Worm (Caenorhabditis elegans) whole organism, young adult: ENCODE measurements around the gene acr-20.

Experiments
- B0019.2 ChIP-seq: fragments of 200-800 bp; sonication (Bioruptor generic); conservative IDR thresholded peaks from 2 replicates; pipeline ENCODE4 v1.3.6; 2022; ENCODE audit warnings: missing genetic modification reagents, missing genetic modification characterization, missing compliant biosample characterization
- B0035.1 ChIP-seq: sonication (generic microtip); optimal IDR thresholded peaks from 2 replicates; lab custom pipeline; 2016; ENCODE audit warnings: missing genetic modification characterization, mild to moderate bottlenecking, missing compliant biosample characterization, missing genotype, missing genetic modification reagents
- D2030.7 ChIP-seq: fragments of 200-800 bp; sonication (Bioruptor generic); IDR thresholded peaks from 2 replicates; pipeline ENCODE4 v1.3.6; 2022; ENCODE audit warnings: missing genetic modification reagents, missing genetic modification characterization, missing compliant biosample characterization
- F22D6.2 ChIP-seq: sonication (generic microtip); optimal IDR thresholded peaks from 2 replicates; lab custom pipeline; 2016; ENCODE audit warnings: mild to moderate bottlenecking, missing genetic modification characterization, missing compliant biosample characterization
- F55B11.4 ChIP-seq: sonication (generic microtip); optimal IDR thresholded peaks from 2 replicates; lab custom pipeline; 2016; ENCODE audit warnings: missing compliant biosample characterization, missing genetic modification characterization, borderline replicate concordance; ENCODE audit not compliant: insufficient read depth
- F57C9.4 ChIP-seq: sonication (generic microtip); optimal IDR thresholded peaks from 2 replicates; lab custom pipeline; 2017; ENCODE audit warnings: mild to moderate bottlenecking, missing genetic modification characterization, missing compliant biosample characterization
- K12H6.12 ChIP-seq: fragments of 200-800 bp; sonication (Bioruptor generic); optimal IDR thresholded peaks from 2 replicates; lab custom pipeline; 2018; ENCODE audit warnings: mild to moderate bottlenecking, missing genetic modification characterization, missing compliant biosample characterization
- T07F8.4 ChIP-seq: sonication (generic microtip); optimal IDR thresholded peaks from 2 replicates; lab custom pipeline; 2016; ENCODE audit warnings: mild to moderate bottlenecking, missing genetic modification characterization, moderate library complexity, missing compliant biosample characterization
- Y67H2A.10 ChIP-seq: fragments of 200-800 bp; sonication (Bioruptor generic); conservative IDR thresholded peaks from 2 replicates; pipeline ENCODE4 v1.3.6; 2022; ENCODE audit warnings: missing genetic modification reagents, missing genetic modification characterization, missing compliant biosample characterization
- ama-1 ChIP-seq, 3 experiments: fragments of 150-350 bp in 1 of 3; sonication (generic microtip) in 2 of 3; optimal IDR thresholded peaks; 2 replicates each; lab custom pipeline; 2014 to 2018; ENCODE audit warnings: missing biosample characterization in 2 of 3, missing genetic modification characterization in 2 of 3, missing genetic modification reagents in 2 of 3
- aptf-2 ChIP-seq: fragments of 200-800 bp; sonication (Bioruptor generic); conservative IDR thresholded peaks from 2 replicates; pipeline ENCODE4 v1.3.6; 2022; ENCODE audit warnings: missing genetic modification reagents, missing genetic modification characterization, missing compliant biosample characterization
- atf-7 ChIP-seq: sonication (generic microtip); optimal IDR thresholded peaks from 2 replicates; lab custom pipeline; 2017; ENCODE audit warnings: mild to moderate bottlenecking, missing genetic modification characterization, missing compliant biosample characterization
- athp-1 ChIP-seq: sonication (generic microtip); optimal IDR thresholded peaks from 2 replicates; lab custom pipeline; 2017; ENCODE audit warnings: mild to moderate bottlenecking, missing genetic modification characterization, missing compliant biosample characterization
- attf-3 ChIP-seq: fragments of 200-800 bp; sonication (Bioruptor generic); conservative IDR thresholded peaks from 2 replicates; pipeline ENCODE4 v1.3.6; 2022; ENCODE audit warnings: missing genetic modification reagents, missing genetic modification characterization, missing compliant biosample characterization
- attf-6 ChIP-seq: fragments of 200-800 bp; sonication (Bioruptor generic); IDR thresholded peaks from 2 replicates; pipeline ENCODE4 v1.3.6; 2022; ENCODE audit warnings: missing genetic modification reagents, missing genetic modification characterization, missing compliant biosample characterization
- ceh-40 ChIP-seq: fragments of 200-800 bp; sonication (Bioruptor generic); IDR thresholded peaks from 2 replicates; pipeline ENCODE4 v1.3.6; 2022; ENCODE audit warnings: missing genetic modification characterization, missing compliant biosample characterization
- ceh-91 ChIP-seq: fragments of 200-800 bp; sonication (Bioruptor generic); IDR thresholded peaks from 2 replicates; pipeline ENCODE4 v1.3.6; 2022; ENCODE audit warnings: missing genetic modification reagents, missing genetic modification characterization, missing compliant biosample characterization
- chd-7 ChIP-seq: sonication (generic microtip); optimal IDR thresholded peaks from 2 replicates; lab custom pipeline; 2016; ENCODE audit warnings: mild to moderate bottlenecking, missing genetic modification characterization, moderate library complexity, missing compliant biosample characterization
- dpff-1 ChIP-seq: sonication (generic microtip); optimal IDR thresholded peaks from 2 replicates; lab custom pipeline; 2017; ENCODE audit warnings: mild to moderate bottlenecking, missing genetic modification characterization, missing compliant biosample characterization
- efl-1 ChIP-seq: fragments of 150-350 bp; optimal IDR thresholded peaks from 2 replicates; lab custom pipeline; 2014; ENCODE audit warnings: missing biosample characterization, missing genetic modification reagents, missing genetic modification characterization
- egl-18 ChIP-seq: fragments of 200-800 bp; sonication (Bioruptor generic); IDR thresholded peaks from 2 replicates; pipeline ENCODE4 v1.3.6; 2022; ENCODE audit warnings: missing genetic modification reagents, missing genetic modification characterization, missing compliant biosample characterization
- egl-44 ChIP-seq: fragments of 200-800 bp; sonication (Bioruptor generic); IDR thresholded peaks from 2 replicates; pipeline ENCODE4 v1.3.6; 2022; ENCODE audit warnings: missing genetic modification reagents, missing genetic modification characterization, missing compliant biosample characterization
- ets-4 ChIP-seq: fragments of 200-800 bp; sonication (Bioruptor generic); optimal IDR thresholded peaks from 2 replicates; lab custom pipeline; 2018; ENCODE audit warnings: mild to moderate bottlenecking, missing genetic modification characterization, missing compliant biosample characterization
- fkh-3 ChIP-seq: sonication (generic microtip); optimal IDR thresholded peaks from 2 replicates; lab custom pipeline; 2016; ENCODE audit warnings: mild to moderate bottlenecking, missing genetic modification characterization, missing compliant biosample characterization
- hlh-12 ChIP-seq: sonication (generic microtip); optimal IDR thresholded peaks from 2 replicates; lab custom pipeline; 2016; ENCODE audit warnings: missing genetic modification characterization, missing compliant biosample characterization
- hlh-26 ChIP-seq: fragments of 200-800 bp; sonication (Bioruptor generic); conservative IDR thresholded peaks from 2 replicates; pipeline ENCODE4 v1.3.6; 2022; ENCODE audit warnings: missing genetic modification reagents, missing genetic modification characterization, missing compliant biosample characterization
- hrde-1 ChIP-seq: sonication (generic microtip); optimal IDR thresholded peaks from 2 replicates; lab custom pipeline; 2016; ENCODE audit warnings: missing genetic modification characterization, mild to moderate bottlenecking, missing compliant biosample characterization, moderate library complexity, missing genotype, missing genetic modification reagents, borderline replicate concordance
- hsf-1 ChIP-seq: fragments of 200-800 bp; sonication (Bioruptor generic); IDR thresholded peaks from 2 replicates; pipeline ENCODE4 v1.3.6; 2022; ENCODE audit warnings: missing genetic modification reagents, missing genetic modification characterization, missing compliant biosample characterization
- lag-1 ChIP-seq: fragments of 200-800 bp; sonication (Bioruptor generic); IDR thresholded peaks from 2 replicates; pipeline ENCODE4 v1.3.6; 2022; ENCODE audit warnings: missing genetic modification reagents, missing genetic modification characterization, missing compliant biosample characterization
- lir-1 ChIP-seq: fragments of 200-800 bp; sonication (Bioruptor generic); conservative IDR thresholded peaks from 2 replicates; pipeline ENCODE4 v1.3.6; 2022; ENCODE audit warnings: missing genetic modification reagents, missing genetic modification characterization, missing compliant biosample characterization
- madf-10 ChIP-seq: sonication (generic microtip); optimal IDR thresholded peaks from 2 replicates; lab custom pipeline; 2016; ENCODE audit warnings: mild to moderate bottlenecking, missing genetic modification characterization, missing compliant biosample characterization
- madf-8 ChIP-seq: fragments of 200-800 bp; sonication (Bioruptor generic); conservative IDR thresholded peaks from 2 replicates; pipeline ENCODE4 v1.3.6; 2022; ENCODE audit warnings: missing genetic modification reagents, missing genetic modification characterization, missing compliant biosample characterization
- mcd-1 ChIP-seq: fragments of 200-800 bp; sonication (Bioruptor generic); IDR thresholded peaks from 2 replicates; pipeline ENCODE4 v1.3.6; 2022; ENCODE audit warnings: missing genetic modification reagents, missing genetic modification characterization, missing compliant biosample characterization
- mes-4 ChIP-seq: sonication (generic microtip); optimal IDR thresholded peaks from 2 replicates; lab custom pipeline; 2016; ENCODE audit warnings: missing genotype, missing genetic modification characterization, missing compliant biosample characterization
- pbrm-1 ChIP-seq: fragments of 200-800 bp; sonication (Bioruptor generic); IDR thresholded peaks from 2 replicates; pipeline ENCODE4 v1.3.6; 2022; ENCODE audit warnings: missing genetic modification reagents, missing genetic modification characterization, missing compliant biosample characterization
- pha-4 ChIP-seq: fragments of 150-350 bp; sonication (generic microtip); optimal IDR thresholded peaks from 2 replicates; lab custom pipeline; 2014; ENCODE audit warnings: missing biosample characterization, missing genetic modification reagents, missing genetic modification characterization
- rec-8 ChIP-seq, 2 experiments: sonication (generic microtip); optimal IDR thresholded peaks; 2 replicates each; lab custom pipeline; 2016; ENCODE audit warnings: mild to moderate bottlenecking in 2 of 2, missing genetic modification characterization in 2 of 2, missing genetic modification reagents in 2 of 2, missing genotype in 2 of 2, missing biosample characterization in 1 of 2, missing compliant biosample characterization in 1 of 2, moderate library complexity in 1 of 2
- repo-1 ChIP-seq: sonication (generic microtip); optimal IDR thresholded peaks from 2 replicates; lab custom pipeline; 2017; ENCODE audit warnings: mild to moderate bottlenecking, missing genetic modification characterization, missing compliant biosample characterization
- rpc-1 ChIP-seq, 2 experiments: fragments of 150-350 bp in 1 of 2; sonication (generic microtip) in 1 of 2; optimal IDR thresholded peaks; 2 replicates each; lab custom pipeline; 2014 to 2018; ENCODE audit warnings: missing biosample characterization in 1 of 2, missing genetic modification characterization in 1 of 2, missing genetic modification reagents in 1 of 2, missing genotype in 1 of 2
- snpc-1.3 ChIP-seq: sonication (generic microtip); optimal IDR thresholded peaks from 2 replicates; lab custom pipeline; 2017; ENCODE audit warnings: missing genetic modification characterization, mild to moderate bottlenecking, missing compliant biosample characterization, antibody characterized with exemption, moderate library complexity, missing genotype, missing genetic modification reagents; ENCODE audit not compliant: insufficient read depth
- tlf-1 ChIP-seq: fragments of 200-800 bp; sonication (Bioruptor generic); optimal IDR thresholded peaks from 2 replicates; lab custom pipeline; 2018; ENCODE audit warnings: mild to moderate bottlenecking, missing genetic modification characterization, missing compliant biosample characterization
- unc-62 ChIP-seq: fragments of 150-350 bp; optimal IDR thresholded peaks from 2 replicates; lab custom pipeline; 2014; ENCODE audit warnings: missing biosample characterization, missing genetic modification reagents, missing genetic modification characterization
- xnd-1 ChIP-seq: sonication (generic microtip); optimal IDR thresholded peaks from 2 replicates; lab custom pipeline; 2016; ENCODE audit warnings: missing genotype, missing genetic modification reagents, missing genetic modification characterization, missing compliant biosample characterization
- zfh-2 ChIP-seq: fragments of 200-800 bp; sonication (Bioruptor generic); conservative IDR thresholded peaks from 2 replicates; pipeline ENCODE4 v1.3.6; 2022; ENCODE audit warnings: missing genetic modification reagents, missing genetic modification characterization, missing compliant biosample characterization
- zim-3 ChIP-seq: sonication (generic microtip); optimal IDR thresholded peaks from 2 replicates; lab custom pipeline; 2017; ENCODE audit warnings: mild to moderate bottlenecking, missing genetic modification characterization, moderate library complexity, missing compliant biosample characterization
- ztf-18 ChIP-seq: sonication (generic microtip); optimal IDR thresholded peaks from 2 replicates; lab custom pipeline; 2016; ENCODE audit warnings: missing genotype, mild to moderate bottlenecking, missing genetic modification characterization, missing compliant biosample characterization
- ztf-22 ChIP-seq: fragments of 200-800 bp; sonication (Bioruptor generic); optimal IDR thresholded peaks from 2 replicates; lab custom pipeline; 2018; ENCODE audit warnings: mild to moderate bottlenecking, missing genetic modification characterization, moderate library complexity, missing compliant biosample characterization
- ztf-26 ChIP-seq: sonication (generic microtip); optimal IDR thresholded peaks from 2 replicates; lab custom pipeline; 2017; ENCODE audit warnings: missing genetic modification characterization, missing compliant biosample characterization
- ztf-28 ChIP-seq: fragments of 200-800 bp; sonication (Bioruptor generic); IDR thresholded peaks from 2 replicates; pipeline ENCODE4 v1.3.6; 2022; ENCODE audit warnings: missing genetic modification reagents, missing genetic modification characterization, missing compliant biosample characterization

The acr-20 gene

ce11 chrII:14399595-14399994, 21.9 kb upstream of the acr-20 start (continued):
- TF ChIP-seq D2030.7 (GFP tag; lab: Robert Waterston, UW) (no peak), egl-18 (GFP tag; lab: Robert Waterston, UW) (no peak), madf-10 (tag; lab: Kevin White, UChicago) (peak; percentile 56), rpc-1 (optimal IDR thresholded peaks at IDR 0.05; lab: Kevin White, UChicago) (no peak), rpc-1 (tag; optimal IDR thresholded peaks at IDR 0.05; lab: Kevin White, UChicago) (no peak), unc-62 (GFP tag; lab: Kevin White, UChicago) (no peak), aptf-2 (GFP tag; lab: Robert Waterston, UW) (no peak), F57C9.4 (tag; lab: Kevin White, UChicago) (no peak), ztf-26 (tag; lab: Kevin White, UChicago) (peak; percentile 73), repo-1 (tag; lab: Kevin White, UChicago) (no peak), dpff-1 (tag; lab: Kevin White, UChicago) (no peak), Y67H2A.10 (no peak; the same call in 1 of the 2 replicates), tlf-1 (peak; percentile 34), zim-3 (tag; lab: Kevin White, UChicago) (no peak), chd-7 (no peak), F22D6.2 (tag; lab: Kevin White, UChicago) (no peak), mes-4 (tag; lab: Kevin White, UChicago) (no peak), pha-4 (tag; lab: Kevin White, UChicago) (no peak), ceh-40 (GFP tag; lab: Robert Waterston, UW) (no peak), mcd-1 (peak; percentile 95), ztf-22 (no peak), attf-3 (GFP tag; lab: Robert Waterston, UW) (no peak), lag-1 (no peak), T07F8.4 (tag; lab: Kevin White, UChicago) (no peak), ztf-18 (peak; percentile 28), hsf-1 (GFP tag; lab: Robert Waterston, UW) (no peak), hlh-12 (tag; lab: Kevin White, UChicago) (no peak), pbrm-1 (peak; percentile 49; the same call in 1 of the 2 replicates), ceh-91 (GFP tag; lab: Robert Waterston, UW) (no peak), lir-1 (GFP tag; lab: Robert Waterston, UW) (no peak), K12H6.12 (tag; lab: Kevin White, UChicago) (peak; percentile 58), atf-7 (tag; lab: Kevin White, UChicago) (no peak), zfh-2 (no peak), ama-1 (optimal IDR thresholded peaks at IDR 0.05; lab: Kevin White, UChicago) (no peak), ama-1 (GFP tag; optimal IDR thresholded peaks at IDR 0.05; lab: Kevin White, UChicago) (peak in 1 of 2 experiments; percentile 5), hlh-26 (GFP tag; lab: Robert Waterston, UW) (no peak), athp-1 (tag; lab: Kevin White, UChicago) (no peak), ets-4 (no peak), hrde-1 (tag; lab: Kevin White, UChicago) (no peak), egl-44 (GFP tag; lab: Robert Waterston, UW) (no peak), efl-1 (GFP tag; lab: Kevin White, UChicago) (peak; percentile 16), B0035.1 (tag; lab: Kevin White, UChicago) (no peak), xnd-1 (tag; lab: Kevin White, UChicago) (no peak), ztf-28 (GFP tag; lab: Robert Waterston, UW) (no peak), madf-8 (no peak), F55B11.4 (tag; lab: Kevin White, UChicago) (no peak), fkh-3 (tag; lab: Kevin White, UChicago) (no peak), B0019.2 (no peak), attf-6 (GFP tag; lab: Robert Waterston, UW) (no peak), snpc-1.3 (tag; lab: Kevin White, UChicago) (no peak), rec-8 (tag; optimal IDR thresholded peaks at IDR 0.05; lab: Kevin White, UChicago) (no peak)
